Fruit fly (Drosophila melanogaster) Kc167 (cell line): ENCODE measurements around the gene SMC1.

Experiments
- Myc ChIP-seq: fragments of >200 bp; optimal IDR thresholded peaks from 2 replicates; lab custom pipeline; 2017; ENCODE audit warnings: missing external identifiers
- Sin3A ChIP-seq: fragments of >200 bp; optimal IDR thresholded peaks from 2 replicates; lab custom pipeline; 2018; ENCODE audit warnings: missing external identifiers
- h ChIP-seq: fragments of >200 bp; optimal IDR thresholded peaks from 3 replicates; lab custom pipeline; 2018; ENCODE audit warnings: missing external identifiers
- insv ChIP-seq: fragments of >200 bp; optimal IDR thresholded peaks from 3 replicates; lab custom pipeline; 2018; ENCODE audit warnings: missing external identifiers
- psq ChIP-seq: fragments of >200 bp; optimal IDR thresholded peaks from 2 replicates; lab custom pipeline; 2017; ENCODE audit warnings: missing external identifiers
- ttk ChIP-seq: sonication (Bioruptor generic); optimal IDR thresholded peaks from 2 replicates; lab custom pipeline; 2017; ENCODE audit warnings: missing external identifiers

- no peak for TF ChIP-seq psq (lab: Kevin White, UChicago)
- no peak for TF ChIP-seq ttk
- no peak for TF ChIP-seq insv (lab: Kevin White, UChicago)
- TF ChIP-seq h (lab: Kevin White, UChicago) = no peak
- no peak for TF ChIP-seq Myc (lab: Kevin White, UChicago)
- TF ChIP-seq Sin3A = no peak
Observed at dm6 chr3R:24038736-24039556, 19.1 kb upstream of the SMC1 start, which contains the start of gene Miro.
